Fruit fly (Drosophila melanogaster): ENCODE measurements around the gene Rpn2.

- TF ChIP-seq psq (optimal IDR thresholded peaks at IDR 0.05) (no peak), h (optimal IDR thresholded peaks at IDR 0.05) (no peak), Sin3A (optimal IDR thresholded peaks at IDR 0.05) (no peak)
Measured at dm6 chr3R:29158721-29159120, 5.4 kb downstream of the Rpn2 start.

All from Kc167 (cell line).